Worm (Caenorhabditis elegans): Measurements from ENCODE around the gene C49F5.8.

DNA sequence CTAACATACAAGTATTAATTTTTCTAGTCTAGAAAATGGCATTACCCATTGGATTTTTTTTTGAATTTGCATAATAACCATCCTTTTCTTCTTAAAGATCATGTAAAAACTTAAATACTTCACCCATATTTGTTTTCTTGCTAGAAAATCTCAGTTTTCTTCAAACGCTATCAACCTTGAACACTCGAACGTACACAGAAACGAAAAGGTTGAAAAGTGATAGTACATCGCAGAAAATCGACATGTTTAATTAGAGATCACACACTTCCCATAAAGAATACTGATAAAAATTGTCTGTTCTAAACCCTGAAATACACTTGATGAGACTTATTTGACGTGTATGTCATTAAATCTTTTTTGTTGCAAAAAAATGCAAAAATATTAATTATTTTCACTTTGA, 32.4 kb upstream of the C49F5.8 start, which contains the start of gene F55G7.4:
- TF ChIP-seq ztf-4 (tag; optimal IDR thresholded peaks at IDR 0.05) (no peak), aly-2 (tag; optimal IDR thresholded peaks at IDR 0.05) (no peak), nhr-77 (tag; optimal IDR thresholded peaks at IDR 0.05) (no peak), hmg-11 (tag; optimal IDR thresholded peaks at IDR 0.05) (no peak), elt-2 (tag; optimal IDR thresholded peaks at IDR 0.05) (no peak), ceh-9 (tag; optimal IDR thresholded peaks at IDR 0.05) (no peak), nfya-1 (tag; optimal IDR thresholded peaks at IDR 0.05; ENCODE audit: insufficient read depth) (no peak), tbx-2 (tag; optimal IDR thresholded peaks at IDR 0.05) (no peak), zag-1 (tag; optimal IDR thresholded peaks at IDR 0.05) (no peak), pqm-1 (tag; optimal IDR thresholded peaks at IDR 0.05) (no peak), unc-39 (tag; optimal IDR thresholded peaks at IDR 0.05) (no peak), fkh-10 (GFP tag; optimal IDR thresholded peaks at IDR 0.05) (no peak), ZK546.5 (tag; optimal IDR thresholded peaks at IDR 0.05) (no peak)
